Worm (Caenorhabditis elegans) whole organism, L4/young adult: Measurements from ENCODE around the gene B0554.7.

Source experiments
- W03F9.2 ChIP-seq: fragments of 150-350 bp; optimal IDR thresholded peaks from 2 replicates; lab custom pipeline; 2014; ENCODE audit warnings: missing biosample characterization, missing genetic modification characterization
- dao-5 ChIP-seq: sonication (generic microtip); optimal IDR thresholded peaks from 2 replicates; lab custom pipeline; 2016; ENCODE audit warnings: missing genotype, missing genetic modification characterization, moderate library complexity, missing compliant biosample characterization
- him-1 ChIP-seq: sonication (generic microtip); optimal IDR thresholded peaks from 2 replicates; lab custom pipeline; 2016; ENCODE audit warnings: missing genotype, missing genetic modification reagents, missing genetic modification characterization, missing compliant biosample characterization

DNA sequence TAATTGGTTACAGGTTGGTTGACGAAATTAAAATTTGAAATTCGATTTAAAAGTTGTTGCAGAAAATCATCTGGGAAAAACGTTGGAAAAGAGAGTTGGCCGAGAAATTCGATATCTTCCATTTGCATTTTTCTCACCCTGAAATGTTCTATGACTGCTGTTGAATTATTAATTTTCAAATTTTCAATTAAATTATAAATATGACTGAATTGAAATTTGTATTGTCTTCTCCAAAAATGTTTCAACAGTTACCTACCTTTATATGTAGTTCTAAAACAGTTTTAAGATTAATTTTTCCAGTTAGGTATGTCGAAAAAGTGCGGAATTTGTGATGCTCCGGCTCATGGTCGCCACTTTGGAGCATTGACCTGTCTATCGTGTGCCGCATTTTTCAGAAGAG lies 45.9 kb upstream of the B0554.7 start, which contains the start of gene nhr-211:
- TF ChIP-seq W03F9.2 (tag; lab: Kevin White, UChicago) (no peak), him-1 (no peak), dao-5 (no peak)
